ENCODE assay signal across 2 worm cellular contexts in the genomic region with DNA sequence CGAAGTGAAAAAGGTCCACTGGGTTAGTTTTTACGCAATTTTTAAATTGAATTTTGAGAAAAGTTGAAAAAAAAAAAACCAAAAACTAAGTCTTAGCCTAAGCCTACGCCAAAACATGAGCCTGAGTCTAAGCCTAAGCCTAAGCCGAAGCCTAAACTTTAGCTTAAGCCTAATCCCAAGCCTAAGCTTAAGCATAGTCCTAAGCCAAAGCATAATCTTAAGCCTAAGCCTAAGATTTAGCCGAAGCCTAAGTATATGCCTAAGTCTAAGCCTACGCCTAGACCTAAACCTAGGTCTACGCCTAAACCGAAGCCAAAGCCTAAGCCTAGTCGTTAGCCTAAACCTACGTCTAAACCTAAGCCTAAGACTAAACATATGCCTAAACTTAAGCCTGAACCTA.
TF ChIP-seq lines count a peak whose summit lies in the region.

No protein-coding gene starts in this region.

TF ChIP-seq in whole organism, early embryonic, 17 proteins besides CTCF, POLR2A, EP300 and RAD21:
- TF ChIP-seq hmg-4 (GFP tag; optimal IDR thresholded peaks at IDR 0.05; lab: Kevin White, UChicago), result no peak
- no peak for TF ChIP-seq tbx-37 (GFP tag; conservative IDR thresholded peaks at IDR 0.05; lab: Robert Waterston, UW)
- no peak for TF ChIP-seq scrt-1 (GFP tag; IDR thresholded peaks at IDR 0.05; lab: Robert Waterston, UW)
- TF ChIP-seq ets-7 (tag; optimal IDR thresholded peaks at IDR 0.05; lab: Kevin White, UChicago), result no peak
- TF ChIP-seq ceh-36 (tag; optimal IDR thresholded peaks at IDR 0.05; lab: Kevin White, UChicago), result peak; percentile 52
- TF ChIP-seq ama-1 (optimal IDR thresholded peaks at IDR 0.05; lab: Kevin White, UChicago), result no peak
- TF ChIP-seq ceh-13 (GFP tag; optimal IDR thresholded peaks at IDR 0.05; lab: Kevin White, UChicago), result no peak

TF ChIP-seq in whole organism, late embryonic, 69 proteins besides CTCF, POLR2A, EP300 and RAD21:
- peak; percentile 75 for TF ChIP-seq dve-1 (tag; optimal IDR thresholded peaks at IDR 0.05; lab: Kevin White, UChicago)
- no peak for TF ChIP-seq hlh-8 (tag; optimal IDR thresholded peaks at IDR 0.05; lab: Kevin White, UChicago)
TF ChIP-seq in whole organism, late embryonic: peak in this region for 1.
